Worm (Caenorhabditis elegans) whole organism, L4/young adult: ENCODE measurements around the gene Y75B8A.34.

Source experiments
- W03F9.2 ChIP-seq: fragments of 150-350 bp; optimal IDR thresholded peaks from 2 replicates; lab custom pipeline; 2014; ENCODE audit warnings: missing biosample characterization, missing genetic modification characterization
- dao-5 ChIP-seq: sonication (generic microtip); optimal IDR thresholded peaks from 2 replicates; lab custom pipeline; 2016; ENCODE audit warnings: missing genotype, missing genetic modification characterization, moderate library complexity, missing compliant biosample characterization
- him-1 ChIP-seq: sonication (generic microtip); optimal IDR thresholded peaks from 2 replicates; lab custom pipeline; 2016; ENCODE audit warnings: missing genotype, missing genetic modification reagents, missing genetic modification characterization, missing compliant biosample characterization

DNA sequence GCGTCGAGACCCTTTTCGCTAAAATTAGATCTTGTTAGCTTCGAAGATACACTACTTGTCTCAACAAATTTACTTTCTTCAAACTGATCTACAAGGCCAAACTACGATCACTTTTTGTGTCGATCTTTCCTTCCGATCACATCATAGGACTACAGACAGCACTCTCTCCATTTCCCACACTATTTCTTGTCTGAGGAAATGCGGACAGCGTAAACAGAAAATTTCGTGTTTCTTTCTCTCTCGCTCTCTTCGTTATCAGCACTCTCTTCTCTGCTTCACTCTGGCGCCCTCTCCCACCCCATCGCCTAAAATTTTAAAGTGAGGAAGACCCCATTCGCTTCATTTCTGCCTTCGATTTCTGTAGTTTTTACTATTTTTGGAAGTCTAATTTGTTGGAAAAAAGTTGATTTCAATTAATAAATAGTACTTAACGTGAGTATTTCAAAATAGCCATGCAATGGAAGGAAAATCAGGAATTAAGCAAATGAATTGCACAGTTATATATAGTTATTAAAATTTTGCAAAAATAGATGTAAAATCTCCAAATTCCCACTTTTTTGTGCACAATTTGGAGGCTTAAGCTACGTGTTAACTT is 23.9 kb upstream of the Y75B8A.34 start:
- TF ChIP-seq him-1 (tag; lab: Kevin White, UChicago) (no peak), dao-5 (tag; lab: Kevin White, UChicago) (no peak), W03F9.2 (tag; lab: Kevin White, UChicago) (peak; percentile 1)
